Fruit fly (Drosophila melanogaster): ENCODE data around the gene Samuel.
A peak's percentile ranks its signal among the peaks of the same experiment; 100 is the strongest.

Samuel gene

dm6 chr2L:11066887-11067459 is at the start of gene Samuel (continued):
- TF ChIP-seq CG6813 (GFP tag; optimal IDR thresholded peaks at IDR 0.05) (peak; percentile 20), nom (GFP tag; optimal IDR thresholded peaks at IDR 0.05) (peak; percentile 77), cg (GFP tag; optimal IDR thresholded peaks at IDR 0.05) (peak; percentile 69), Mad (GFP tag; optimal IDR thresholded peaks at IDR 0.05) (no peak), Ets97D (GFP tag; optimal IDR thresholded peaks at IDR 0.05) (peak; percentile 4), Hr78 (GFP tag; optimal IDR thresholded peaks at IDR 0.05) (peak in 1 of 2 experiments; percentile 91), ken (GFP tag; IDR thresholded peaks at IDR 0.05) (no peak), CG2120 (GFP tag; optimal IDR thresholded peaks at IDR 0.05) (peak; percentile 13), Deaf1 (tag; optimal IDR thresholded peaks at IDR 0.05) (peak; percentile 67), CG32767 (GFP tag; IDR thresholded peaks at IDR 0.05) (no peak), esg (GFP tag; conservative IDR thresholded peaks at IDR 0.05) (no peak), Pdp1 (GFP tag; optimal IDR thresholded peaks at IDR 0.05) (no peak), yki (optimal IDR thresholded peaks at IDR 0.05) (peak; percentile 39), CG30403 (GFP tag; optimal IDR thresholded peaks at IDR 0.05) (peak; percentile 13), amos (GFP tag; IDR thresholded peaks at IDR 0.05; ENCODE audit: partially characterized antibody) (peak; percentile 36; the same call in 1 of the 2 replicates), gcm2 (GFP tag; optimal IDR thresholded peaks at IDR 0.05) (no peak), ci (GFP tag; IDR thresholded peaks at IDR 0.05) (0 out of 3 replicates have a peak, but pooled peaks have one; percentile 60), ato (GFP tag; IDR thresholded peaks at IDR 0.05; ENCODE audit: partially characterized antibody) (no peak), onecut (GFP tag; IDR thresholded peaks at IDR 0.05) (peak; percentile 50), sens-2 (GFP tag; IDR thresholded peaks at IDR 0.05) (peak; percentile 78), chm (GFP tag; IDR thresholded peaks at IDR 0.05) (peak; percentile 27; the same call in 1 of the 2 replicates), CG6654 (GFP tag; optimal IDR thresholded peaks at IDR 0.05) (no peak), gfzf (GFP tag; optimal IDR thresholded peaks at IDR 0.05) (no peak), CG2116 (GFP tag; optimal IDR thresholded peaks at IDR 0.05) (no peak), al (GFP tag; IDR thresholded peaks at IDR 0.05) (no peak), bigmax (GFP tag; optimal IDR thresholded peaks at IDR 0.05) (peak; percentile 23), abd-A (tag; optimal IDR thresholded peaks at IDR 0.05) (no peak), Kr (GFP tag; optimal IDR thresholded peaks at IDR 0.05) (no peak), trh (GFP tag; optimal IDR thresholded peaks at IDR 0.05) (no peak), Xrp1 (GFP tag; IDR thresholded peaks at IDR 0.05) (0 out of 2 replicates have a peak, but pooled peaks have one; percentile 24), CG13287 (GFP tag; IDR thresholded peaks at IDR 0.05; ENCODE audit: partially characterized antibody) (peak; percentile 49; the same call in 1 of the 2 replicates), z (GFP tag; IDR thresholded peaks at IDR 0.05) (peak; percentile 23; the same call in 1 of the 3 replicates), CG30431 (GFP tag; optimal IDR thresholded peaks at IDR 0.05) (no peak), cwo (GFP tag; optimal IDR thresholded peaks at IDR 0.05) (peak; percentile 2), CG15011 (GFP tag; optimal IDR thresholded peaks at IDR 0.05) (no peak), grau (tag; optimal IDR thresholded peaks at IDR 0.05) (peak; percentile 22), CG10959 (GFP tag; IDR thresholded peaks at IDR 0.05) (no peak), ERR (GFP tag; optimal IDR thresholded peaks at IDR 0.05) (no peak), org-1 (GFP tag; optimal IDR thresholded peaks at IDR 0.05) (no peak), CG1233 (GFP tag; optimal IDR thresholded peaks at IDR 0.05) (no peak), CG8944 (GFP tag; optimal IDR thresholded peaks at IDR 0.05) (no peak), CG10321 (GFP tag; IDR thresholded peaks at IDR 0.05) (no peak), CG8281 (tag; optimal IDR thresholded peaks at IDR 0.05) (no peak), otp (GFP tag; IDR thresholded peaks at IDR 0.05) (no peak), gce (GFP tag; IDR thresholded peaks at IDR 0.05) (peak; percentile 46; the same call in 1 of the 3 replicates), sc (optimal IDR thresholded peaks at IDR 0.05) (no peak), sc (GFP tag; optimal IDR thresholded peaks at IDR 0.05) (no peak), CG12299 (tag; optimal IDR thresholded peaks at IDR 0.05) (no peak), bbx (GFP tag; IDR thresholded peaks at IDR 0.05; ENCODE audit: partially characterized antibody) (peak; percentile 32; the same call in 1 of the 2 replicates), ewg (GFP tag; optimal IDR thresholded peaks at IDR 0.05) (no peak)

Data from whole organism, embryonic.